Fruit fly (Drosophila melanogaster): Measurements from ENCODE around the gene Ugt303B1.

dm6 chr3R:23507376-23507775 lies 29.1 kb downstream of the Ugt303B1 start, which contains the start of gene CG34289:
- TF ChIP-seq CG10631 (GFP tag; optimal IDR thresholded peaks at IDR 0.05), result no peak
- no peak for TF ChIP-seq OdsH (GFP tag; optimal IDR thresholded peaks at IDR 0.05)
- TF ChIP-seq fd85E (GFP tag; optimal IDR thresholded peaks at IDR 0.05), result no peak

Data from whole organism, prepupa.